Worm (Caenorhabditis elegans) whole organism, midembryonic: ENCODE measurements around the gene C46E10.3.

Experiments used
- T22C8.4 ChIP-seq: fragments of 200-800 bp; sonication (Bioruptor generic); IDR thresholded peaks from 2 replicates; pipeline ENCODE4 v1.3.6; 2022; ENCODE audit warnings: missing genetic modification characterization, missing compliant biosample characterization
- cog-1 ChIP-seq: sonication (generic microtip); optimal IDR thresholded peaks from 2 replicates; lab custom pipeline; 2016; ENCODE audit warnings: missing genetic modification characterization, missing compliant biosample characterization
- flt-1 ChIP-seq: fragments of 200-800 bp; sonication (Bioruptor generic); IDR thresholded peaks from 2 replicates; pipeline ENCODE4 v1.3.6; 2022; ENCODE audit warnings: missing genetic modification characterization, missing compliant biosample characterization
- klf-2 ChIP-seq: fragments of 200-800 bp; sonication (Bioruptor generic); conservative IDR thresholded peaks from 2 replicates; pipeline ENCODE4 v1.3.6; 2022; ENCODE audit warnings: missing genetic modification reagents, missing genetic modification characterization, missing compliant biosample characterization
- ref-1 ChIP-seq: fragments of 200-800 bp; sonication (Bioruptor generic); conservative IDR thresholded peaks from 2 replicates; pipeline ENCODE4 v1.3.6; 2022; ENCODE audit warnings: missing genetic modification reagents, missing genetic modification characterization, missing compliant biosample characterization
- tab-1 ChIP-seq: fragments of 200-800 bp; sonication (Bioruptor generic); IDR thresholded peaks from 2 replicates; pipeline ENCODE4 v1.3.6; 2022; ENCODE audit warnings: missing genetic modification characterization, missing compliant biosample characterization
- ztf-23 ChIP-seq: fragments of 200-800 bp; sonication (Bioruptor generic); IDR thresholded peaks from 2 replicates; pipeline ENCODE4 v1.3.6; 2022; ENCODE audit warnings: missing genetic modification reagents, missing genetic modification characterization, missing compliant biosample characterization
- ztf-29 ChIP-seq: fragments of 200-800 bp; sonication (Bioruptor generic); IDR thresholded peaks from 2 replicates; pipeline ENCODE4 v1.3.6; 2022; ENCODE audit warnings: missing genetic modification reagents, missing genetic modification characterization, missing compliant biosample characterization

DNA sequence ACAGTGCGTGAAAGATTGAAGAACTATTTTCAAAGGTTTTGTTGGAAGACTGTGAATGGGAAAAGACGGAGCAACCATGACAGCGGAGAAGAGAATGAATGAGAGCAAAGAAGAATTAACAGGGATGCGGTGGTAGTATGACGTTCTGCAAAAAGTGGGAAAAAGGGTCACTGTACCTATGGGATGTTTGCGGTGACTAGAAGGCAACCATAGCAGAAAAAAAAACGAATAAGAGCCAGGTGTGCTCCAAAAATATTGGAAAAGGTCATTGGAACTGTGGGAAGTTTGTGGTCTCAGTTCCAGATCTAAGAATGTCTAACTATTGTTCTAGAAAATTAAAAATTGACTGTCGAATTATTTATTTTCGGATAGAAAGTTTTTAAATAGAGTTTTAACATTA, 27.6 kb downstream of the C46E10.3 start, which contains the start of gene fbxb-90:
- TF ChIP-seq tab-1 (GFP tag; lab: Robert Waterston, UW) (no peak), ztf-23 (GFP tag; lab: Robert Waterston, UW) (no peak), T22C8.4 (no peak), cog-1 (tag; lab: Kevin White, UChicago) (no peak), flt-1 (GFP tag; lab: Robert Waterston, UW) (no peak), klf-2 (GFP tag; lab: Robert Waterston, UW) (no peak), ztf-29 (no peak), ref-1 (GFP tag; lab: Robert Waterston, UW) (no peak)
